Worm (Caenorhabditis elegans) whole organism, midembryonic: ENCODE data around the gene srw-53.

Experiments
- T22C8.4 ChIP-seq: fragments of 200-800 bp; sonication (Bioruptor generic); IDR thresholded peaks from 2 replicates; pipeline ENCODE4 v1.3.6; 2022; ENCODE audit warnings: missing genetic modification characterization, missing compliant biosample characterization
- cog-1 ChIP-seq: sonication (generic microtip); optimal IDR thresholded peaks from 2 replicates; lab custom pipeline; 2016; ENCODE audit warnings: missing genetic modification characterization, missing compliant biosample characterization
- flt-1 ChIP-seq: fragments of 200-800 bp; sonication (Bioruptor generic); IDR thresholded peaks from 2 replicates; pipeline ENCODE4 v1.3.6; 2022; ENCODE audit warnings: missing genetic modification characterization, missing compliant biosample characterization
- klf-2 ChIP-seq: fragments of 200-800 bp; sonication (Bioruptor generic); conservative IDR thresholded peaks from 2 replicates; pipeline ENCODE4 v1.3.6; 2022; ENCODE audit warnings: missing genetic modification reagents, missing genetic modification characterization, missing compliant biosample characterization
- med-1 ChIP-seq: sonication (generic microtip); optimal IDR thresholded peaks from 2 replicates; lab custom pipeline; 2017; ENCODE audit warnings: missing genetic modification characterization, mild to moderate bottlenecking, missing compliant biosample characterization, antibody characterized with exemption, missing genetic modification reagents; ENCODE audit not compliant: insufficient read depth
- tab-1 ChIP-seq: fragments of 200-800 bp; sonication (Bioruptor generic); IDR thresholded peaks from 2 replicates; pipeline ENCODE4 v1.3.6; 2022; ENCODE audit warnings: missing genetic modification characterization, missing compliant biosample characterization
- ztf-23 ChIP-seq: fragments of 200-800 bp; sonication (Bioruptor generic); IDR thresholded peaks from 2 replicates; pipeline ENCODE4 v1.3.6; 2022; ENCODE audit warnings: missing genetic modification reagents, missing genetic modification characterization, missing compliant biosample characterization
- ztf-29 ChIP-seq: fragments of 200-800 bp; sonication (Bioruptor generic); IDR thresholded peaks from 2 replicates; pipeline ENCODE4 v1.3.6; 2022; ENCODE audit warnings: missing genetic modification reagents, missing genetic modification characterization, missing compliant biosample characterization

- TF ChIP-seq flt-1 (no peak), T22C8.4 (GFP tag; lab: Robert Waterston, UW) (no peak), tab-1 (GFP tag; lab: Robert Waterston, UW) (no peak), ztf-23 (GFP tag; lab: Robert Waterston, UW) (no peak), klf-2 (GFP tag; lab: Robert Waterston, UW) (no peak), ztf-29 (GFP tag; lab: Robert Waterston, UW) (no peak), cog-1 (tag; lab: Kevin White, UChicago) (no peak), med-1 (GFP tag; lab: Kevin White, UChicago) (no peak)
These were observed 39.6 kb downstream of the srw-53 start, which contains the start of the genes fbxa-99 and F36G9.13 for ce11 chrV:15982733-15983344.
